Worm (Caenorhabditis elegans) whole organism, early embryonic: ENCODE results near the gene Y45G12B.3.

Experiments used
- ceh-13 ChIP-seq: fragments of 200-800 bp; sonication (Bioruptor generic); optimal IDR thresholded peaks from 2 replicates; lab custom pipeline; 2018; ENCODE audit warnings: mild to moderate bottlenecking, missing genetic modification characterization, missing compliant biosample characterization
- scrt-1 ChIP-seq: fragments of 200-800 bp; sonication (Bioruptor generic); IDR thresholded peaks from 2 replicates; pipeline ENCODE4 v1.3.6; 2022; ENCODE audit warnings: missing genetic modification characterization, missing compliant biosample characterization

DNA sequence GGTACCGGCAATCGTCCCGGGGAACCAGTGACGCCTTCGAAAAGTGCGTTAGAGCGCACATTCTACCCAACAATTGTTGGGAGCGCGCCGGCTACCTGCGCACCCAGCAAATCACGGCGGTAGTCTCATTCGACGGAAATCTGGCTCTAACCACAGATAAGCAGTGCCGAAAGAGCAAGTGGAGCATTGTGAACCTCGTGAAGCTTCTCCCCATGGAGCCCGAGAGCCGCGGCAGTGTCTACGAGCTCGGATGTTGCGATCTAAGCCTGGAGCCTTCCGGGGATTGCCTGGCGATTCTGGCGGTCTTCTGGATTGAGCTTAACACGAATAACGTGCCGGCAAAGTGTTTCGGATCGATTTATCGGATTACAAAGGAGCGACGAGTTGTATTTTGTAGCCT is 56.5 kb downstream of the Y45G12B.3 start:
- TF ChIP-seq scrt-1 (GFP tag; lab: Robert Waterston, UW) (no peak), ceh-13 (no peak)
